Fruit fly (Drosophila melanogaster) whole organism, embryonic: ENCODE data around the gene vito.

Experiments used
- B-H2 ChIP-seq: fragments of 200-800 bp; sonication (Bioruptor generic); optimal IDR thresholded peaks from 2 replicates; lab custom pipeline; 2018; ENCODE audit warnings: missing biosample characterization, mild to moderate bottlenecking, missing genetic modification characterization
- BEAF-32 ChIP-seq: fragments of 200-800 bp; sonication (Bioruptor generic); optimal IDR thresholded peaks from 3 replicates; lab custom pipeline; 2017; ENCODE audit warnings: missing biosample characterization, missing genetic modification characterization, mild to moderate bottlenecking, moderate library complexity, missing genetic modification reagents
- Bgb ChIP-seq: fragments of 200-800 bp; sonication (Bioruptor generic); IDR thresholded peaks from 2 replicates; pipeline ENCODE4 v1.3.6; 2022; ENCODE audit warnings: missing biosample characterization, missing genetic modification characterization; ENCODE audit not compliant: partially characterized antibody
- CG11504 ChIP-seq: fragments of 200-800 bp; sonication (Bioruptor generic); optimal IDR thresholded peaks from 3 replicates; lab custom pipeline; 2019; ENCODE audit warnings: missing biosample characterization, mild to moderate bottlenecking, missing genetic modification characterization, moderate library complexity
- CG12744 ChIP-seq: fragments of 200-800 bp; sonication (Bioruptor generic); optimal IDR thresholded peaks from 2 replicates; lab custom pipeline; 2016; ENCODE audit warnings: missing biosample characterization, missing genetic modification characterization
- CG14014 ChIP-seq: fragments of 200-800 bp; sonication (Bioruptor generic); IDR thresholded peaks from 2 replicates; pipeline ENCODE4 v1.3.6; 2022; ENCODE audit warnings: missing biosample characterization, missing genetic modification characterization
- CG15514 ChIP-seq: fragments of 200-800 bp; sonication (Bioruptor generic); optimal IDR thresholded peaks from 3 replicates; lab custom pipeline; 2017; ENCODE audit warnings: missing biosample characterization, missing genetic modification characterization, mild to moderate bottlenecking, moderate library complexity, missing genetic modification reagents
- CG15601 ChIP-seq: fragments of 200-800 bp; sonication (Bioruptor generic); optimal IDR thresholded peaks from 3 replicates; lab custom pipeline; 2019; ENCODE audit warnings: missing biosample characterization, mild to moderate bottlenecking, missing genetic modification characterization, moderate library complexity
- CG1603 ChIP-seq: fragments of 200-800 bp; sonication (Bioruptor generic); optimal IDR thresholded peaks from 2 replicates; lab custom pipeline; 2019; ENCODE audit warnings: missing biosample characterization, mild to moderate bottlenecking, missing genetic modification characterization, moderate library complexity
- CG17912 ChIP-seq: fragments of 200-800 bp; sonication (Bioruptor generic); optimal IDR thresholded peaks from 2 replicates; lab custom pipeline; 2018; ENCODE audit warnings: missing biosample characterization, mild to moderate bottlenecking, missing genetic modification characterization
- CG1792 ChIP-seq: fragments of 200-800 bp; sonication (Bioruptor generic); optimal IDR thresholded peaks from 2 replicates; lab custom pipeline; 2016; ENCODE audit warnings: missing biosample characterization, missing genetic modification characterization
- CG2875 ChIP-seq: fragments of 200-800 bp; sonication (Bioruptor generic); optimal IDR thresholded peaks from 2 replicates; lab custom pipeline; 2017; ENCODE audit warnings: missing biosample characterization, mild to moderate bottlenecking, missing genetic modification characterization, missing genetic modification reagents
- CG31441 ChIP-seq: fragments of 200-800 bp; sonication (Bioruptor generic); IDR thresholded peaks from 2 replicates; pipeline ENCODE4 v1.3.6; 2022; ENCODE audit warnings: missing biosample characterization, missing genetic modification characterization
- CG3847 ChIP-seq: fragments of 200-800 bp; sonication (Bioruptor generic); IDR thresholded peaks from 2 replicates; pipeline ENCODE4 v1.3.6; 2022; ENCODE audit warnings: missing biosample characterization, missing genetic modification characterization
- CG4328 ChIP-seq: fragments of 200-800 bp; sonication (Bioruptor generic); optimal IDR thresholded peaks from 3 replicates; lab custom pipeline; 2017; ENCODE audit warnings: missing biosample characterization, missing genetic modification reagents, missing genetic modification characterization
- CG4360 ChIP-seq: fragments of 200-800 bp; sonication (Bioruptor generic); IDR thresholded peaks from 2 replicates; pipeline ENCODE4 v1.3.6; 2022; ENCODE audit warnings: missing biosample characterization, missing genetic modification characterization
- CG4404 ChIP-seq: fragments of 200-800 bp; sonication (Bioruptor generic); IDR thresholded peaks from 2 replicates; pipeline ENCODE4 v1.3.6; 2022; ENCODE audit warnings: missing biosample characterization, missing genetic modification characterization
- CG6254 ChIP-seq: fragments of 200-800 bp; sonication (Bioruptor generic); optimal IDR thresholded peaks from 3 replicates; lab custom pipeline; 2017; ENCODE audit warnings: mild to moderate bottlenecking, missing biosample characterization, missing genetic modification reagents, missing genetic modification characterization
- CG6765 ChIP-seq: fragments of 200-800 bp; sonication (Bioruptor generic); optimal IDR thresholded peaks from 3 replicates; lab custom pipeline; 2017; ENCODE audit warnings: missing biosample characterization, mild to moderate bottlenecking, missing genetic modification characterization
- D ChIP-seq, 2 experiments: fragments of 200-800 bp in 1 of 2; fragments of >200 bp in 1 of 2; sonication (Bioruptor generic) in 1 of 2; optimal IDR thresholded peaks; 2 replicates in 1 of 2; 3 replicates in 1 of 2; lab custom pipeline; 2017; ENCODE audit warnings: mild to moderate bottlenecking in 1 of 2, missing biosample characterization in 1 of 2, missing genetic modification characterization in 1 of 2, missing genetic modification reagents in 1 of 2
- Ets97D ChIP-seq: fragments of 200-800 bp; sonication (Bioruptor generic); optimal IDR thresholded peaks from 3 replicates; lab custom pipeline; 2016; ENCODE audit warnings: missing biosample characterization, missing genetic modification characterization
- Gsc ChIP-seq: fragments of 200-800 bp; sonication (Bioruptor generic); IDR thresholded peaks from 2 replicates; pipeline ENCODE4 v1.3.6; 2022; ENCODE audit warnings: missing biosample characterization, missing genetic modification characterization
- HmgD ChIP-seq: fragments of 200-800 bp; sonication (Bioruptor generic); optimal IDR thresholded peaks from 3 replicates; lab custom pipeline; 2016; ENCODE audit warnings: missing biosample characterization, missing genetic modification characterization
- Meics ChIP-seq: fragments of 200-800 bp; sonication (Bioruptor generic); optimal IDR thresholded peaks from 2 replicates; lab custom pipeline; 2017; ENCODE audit warnings: missing biosample characterization, mild to moderate bottlenecking, missing genetic modification characterization
- Pdp1 ChIP-seq, 2 experiments: fragments of 200-800 bp; sonication (Bioruptor generic); optimal IDR thresholded peaks; 3 replicates each; lab custom pipeline; 2016; ENCODE audit warnings: missing biosample characterization in 2 of 2, missing genetic modification characterization in 2 of 2, mild to moderate bottlenecking in 1 of 2, moderate library complexity in 1 of 2
- Ssrp ChIP-seq: fragments of 200-800 bp; sonication (Bioruptor generic); optimal IDR thresholded peaks from 2 replicates; lab custom pipeline; 2018; ENCODE audit warnings: missing biosample characterization, mild to moderate bottlenecking, missing genetic modification characterization, moderate library complexity
- YL-1 ChIP-seq: fragments of 200-800 bp; sonication (Bioruptor generic); optimal IDR thresholded peaks from 3 replicates; lab custom pipeline; 2017; ENCODE audit warnings: missing biosample characterization, mild to moderate bottlenecking, missing genetic modification characterization
- amos ChIP-seq: fragments of 200-800 bp; sonication (Bioruptor generic); IDR thresholded peaks from 2 replicates; pipeline ENCODE4 v1.3.6; 2022; ENCODE audit warnings: missing biosample characterization, missing genetic modification characterization; ENCODE audit not compliant: partially characterized antibody
- chif ChIP-seq, 2 experiments: fragments of 200-800 bp; sonication (Bioruptor generic); optimal IDR thresholded peaks; 3 replicates each; lab custom pipeline; 2016; ENCODE audit warnings: missing biosample characterization in 2 of 2, missing genetic modification characterization in 2 of 2
- crp ChIP-seq, 2 experiments: fragments of 200-800 bp; sonication (Bioruptor generic); optimal IDR thresholded peaks; 2 replicates in 1 of 2; 3 replicates in 1 of 2; lab custom pipeline; 2017; ENCODE audit warnings: missing biosample characterization in 2 of 2, missing genetic modification characterization in 2 of 2, mild to moderate bottlenecking in 1 of 2, moderate library complexity in 1 of 2
- cwo ChIP-seq: fragments of 200-800 bp; sonication (Bioruptor generic); optimal IDR thresholded peaks from 3 replicates; lab custom pipeline; 2017; ENCODE audit warnings: missing biosample characterization, missing genetic modification characterization, mild to moderate bottlenecking, moderate library complexity, missing genetic modification reagents
- dpn ChIP-seq, 2 experiments: fragments of 200-800 bp; sonication (Bioruptor generic); optimal IDR thresholded peaks; 3 replicates each; lab custom pipeline; 2016; ENCODE audit warnings: missing biosample characterization in 2 of 2, missing genetic modification characterization in 2 of 2
- dysf ChIP-seq: fragments of 200-800 bp; sonication (Bioruptor generic); IDR thresholded peaks from 3 replicates; pipeline ENCODE4 v1.3.6; 2022; ENCODE audit warnings: missing biosample characterization, missing genetic modification characterization
- grau ChIP-seq: fragments of 200-800 bp; optimal IDR thresholded peaks from 3 replicates; lab custom pipeline; 2019; ENCODE audit warnings: missing biosample characterization, mild to moderate bottlenecking, missing genetic modification characterization, moderate library complexity
- hb ChIP-seq: fragments of 200-800 bp; sonication (Bioruptor generic); IDR thresholded peaks from 3 replicates; pipeline ENCODE4 v1.3.6; 2022; ENCODE audit warnings: missing biosample characterization, missing genetic modification characterization; ENCODE audit not compliant: partially characterized antibody
- insv ChIP-seq, 2 experiments: fragments of 200-800 bp; sonication (Bioruptor generic); optimal IDR thresholded peaks; 3 replicates each; lab custom pipeline; 2016 to 2018; ENCODE audit warnings: missing biosample characterization in 2 of 2, missing genetic modification characterization in 2 of 2
- lbe ChIP-seq: fragments of 200-800 bp; sonication (Bioruptor generic); optimal IDR thresholded peaks from 2 replicates; lab custom pipeline; 2016; ENCODE audit warnings: missing biosample characterization, mild to moderate bottlenecking, missing genetic modification characterization
- pita ChIP-seq: fragments of 200-800 bp; sonication (Bioruptor generic); optimal IDR thresholded peaks from 2 replicates; lab custom pipeline; 2017; ENCODE audit warnings: missing biosample characterization, mild to moderate bottlenecking, missing genetic modification characterization
- sqz ChIP-seq: fragments of 200-800 bp; sonication (Bioruptor generic); optimal IDR thresholded peaks from 3 replicates; lab custom pipeline; 2018; ENCODE audit warnings: missing biosample characterization, mild to moderate bottlenecking, missing genetic modification characterization
- sug ChIP-seq: fragments of 200-800 bp; optimal IDR thresholded peaks from 2 replicates; lab custom pipeline; 2019; ENCODE audit warnings: missing biosample characterization, mild to moderate bottlenecking, missing genetic modification characterization, moderate library complexity
- ttk ChIP-seq: fragments of 200-800 bp; sonication (Bioruptor generic); IDR thresholded peaks from 2 replicates; pipeline ENCODE4 v2.1.2; 2022; ENCODE audit warnings: missing biosample characterization, missing genetic modification characterization
- twi ChIP-seq: fragments of 200-800 bp; optimal IDR thresholded peaks from 2 replicates; lab custom pipeline; 2019; ENCODE audit warnings: missing biosample characterization, mild to moderate bottlenecking, missing genetic modification characterization, moderate library complexity

Gene vito

dm6 chr3L:5751740-5752579 is 25.2 kb downstream of the vito start, which contains the start of gene DnaJ-1 (continued):
- TF ChIP-seq Bgb (GFP tag; lab: Robert Waterston, UW) (peak; percentile 98), hb (peak; percentile 97), HmgD (GFP tag; lab: Kevin White, UChicago) (no peak), CG2875 (GFP tag; lab: Kevin White, UChicago) (peak; percentile 9), Gsc (GFP tag; lab: Robert Waterston, UW) (no peak), twi (tag; lab: Kevin White, UChicago) (no peak), CG11504 (tag; lab: Kevin White, UChicago) (no peak), CG14014 (0 out of 2 replicates have a peak, but pooled peaks have one; percentile 11)
- TF ChIP-seq, all 482 proteins: peak for 195

DNA sequence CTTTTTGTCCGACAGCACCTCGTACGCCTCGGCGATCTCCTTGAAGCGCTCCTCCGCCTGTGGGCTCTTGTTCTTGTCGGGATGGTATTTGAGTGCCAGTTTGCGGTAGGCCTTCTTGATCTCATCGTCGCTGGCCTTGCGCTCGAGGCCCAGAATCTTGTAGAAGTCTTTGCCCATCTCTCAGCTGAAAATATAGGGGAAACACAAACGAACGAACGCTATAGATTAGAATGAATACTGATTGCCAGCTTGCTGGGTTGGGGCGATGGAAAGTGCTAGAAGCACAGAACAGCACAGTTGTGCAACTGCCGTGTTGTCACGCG is 25.8 kb downstream of the vito start:
- TF ChIP-seq CG4328 (peak; percentile 67), CG6765 (GFP tag; lab: Kevin White, UChicago) (no peak), insv (GFP tag; optimal IDR thresholded peaks at IDR 0.05; lab: Kevin White, UChicago) (peak in 1 of 2 experiments; percentile 17), CG4404 (GFP tag; lab: Robert Waterston, UW) (no peak), sug (tag; lab: Kevin White, UChicago) (peak; percentile 51), Pdp1 (GFP tag; optimal IDR thresholded peaks at IDR 0.05; lab: Kevin White, UChicago) (peak in 1 of 2 experiments; percentile 99), cwo (peak; percentile 49), Meics (no peak), D (optimal IDR thresholded peaks at IDR 0.05; lab: Kevin White, UChicago) (no peak), D (GFP tag; optimal IDR thresholded peaks at IDR 0.05; lab: Kevin White, UChicago) (no peak), CG6254 (GFP tag; lab: Kevin White, UChicago) (no peak)

DNA sequence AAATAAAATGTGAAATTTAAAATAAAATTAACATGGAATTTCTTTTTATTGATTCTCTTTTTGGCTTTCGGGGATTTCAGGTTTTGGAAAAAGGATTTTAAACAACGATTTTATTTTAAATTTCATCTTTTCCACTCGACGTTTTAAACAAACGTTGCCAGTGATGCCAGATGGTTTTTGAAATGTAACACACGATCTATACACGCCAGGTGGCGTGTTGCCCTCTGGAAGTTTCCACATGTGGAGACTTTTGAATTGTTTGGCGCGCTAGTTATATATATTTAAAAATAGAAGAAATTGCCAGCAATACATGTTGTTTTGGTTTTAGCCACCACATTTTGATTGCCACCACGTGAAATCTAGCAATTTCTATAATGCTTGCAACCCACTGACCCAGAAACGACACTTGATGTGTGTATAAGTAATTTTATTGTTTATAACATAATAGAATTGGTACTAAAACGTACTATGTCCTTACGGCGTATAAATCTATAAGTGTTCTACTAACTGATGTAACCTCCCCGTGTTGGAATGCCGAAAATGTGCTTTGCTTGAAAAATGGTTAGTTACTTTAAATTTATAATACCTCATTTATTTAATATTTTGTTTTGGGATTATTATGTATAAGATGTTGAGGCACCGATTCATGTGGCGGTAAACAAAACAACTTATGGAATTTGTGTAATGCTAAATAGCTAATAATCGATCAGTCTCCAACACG is 27.4 kb downstream of the vito start:
- TF ChIP-seq chif (GFP tag; optimal IDR thresholded peaks at IDR 0.05; lab: Kevin White, UChicago) (peak in 1 of 2 experiments; percentile 13), Ets97D (GFP tag; lab: Kevin White, UChicago) (peak; percentile 66), ttk (GFP tag; lab: Robert Waterston, UW) (no peak), CG12744 (GFP tag; lab: Kevin White, UChicago) (no peak), CG31441 (GFP tag; lab: Robert Waterston, UW) (0 out of 2 replicates have a peak, but pooled peaks have one; percentile 26), CG17912 (GFP tag; lab: Kevin White, UChicago) (peak; percentile 57), crp (GFP tag; optimal IDR thresholded peaks at IDR 0.05; lab: Kevin White, UChicago) (peak in 1 of 2 experiments; percentile 16), sqz (GFP tag; lab: Kevin White, UChicago) (no peak), grau (tag; lab: Kevin White, UChicago) (peak; percentile 30), BEAF-32 (GFP tag; lab: Kevin White, UChicago) (peak; percentile 38), CG4360 (GFP tag; lab: Robert Waterston, UW) (peak; percentile 9; the same call in 1 of the 2 replicates), sug (tag; lab: Kevin White, UChicago) (peak; percentile 40), CG1603 (tag; lab: Kevin White, UChicago) (peak; percentile 59), Ssrp (tag; lab: Kevin White, UChicago) (no peak), pita (GFP tag; lab: Kevin White, UChicago) (peak; percentile 8), CG15514 (GFP tag; lab: Kevin White, UChicago) (peak; percentile 57), CG2875 (GFP tag; lab: Kevin White, UChicago) (no peak), CG15601 (tag; lab: Kevin White, UChicago) (peak; percentile 17), dysf (no peak), lbe (peak; percentile 8), YL-1 (peak; percentile 34), amos (GFP tag; lab: Robert Waterston, UW) (peak; percentile 59), dpn (GFP tag; optimal IDR thresholded peaks at IDR 0.05; lab: Kevin White, UChicago) (peak in 1 of 2 experiments; percentile 26), CG3847 (GFP tag; lab: Robert Waterston, UW) (peak; percentile 65), Bgb (GFP tag; lab: Robert Waterston, UW) (peak; percentile 20; the same call in 1 of the 2 replicates), B-H2 (GFP tag; lab: Kevin White, UChicago) (peak; percentile 52), CG1792 (GFP tag; lab: Kevin White, UChicago) (no peak)
